Worm (Caenorhabditis elegans) whole organism, young adult: ENCODE results near the gene B0457.2.

Source experiments
- B0019.2 ChIP-seq: fragments of 200-800 bp; sonication (Bioruptor generic); conservative IDR thresholded peaks from 2 replicates; pipeline ENCODE4 v1.3.6; 2022; ENCODE audit warnings: missing genetic modification reagents, missing genetic modification characterization, missing compliant biosample characterization
- C06A6.2 ChIP-seq: fragments of 200-800 bp; sonication (Bioruptor generic); conservative IDR thresholded peaks from 2 replicates; pipeline ENCODE4 v1.3.6; 2022; ENCODE audit warnings: missing genetic modification characterization, missing compliant biosample characterization
- F10E7.11 ChIP-seq: sonication (generic microtip); optimal IDR thresholded peaks from 2 replicates; lab custom pipeline; 2017; ENCODE audit warnings: mild to moderate bottlenecking, missing genetic modification characterization, moderate library complexity, missing compliant biosample characterization
- F22D6.2 ChIP-seq: sonication (generic microtip); optimal IDR thresholded peaks from 2 replicates; lab custom pipeline; 2016; ENCODE audit warnings: mild to moderate bottlenecking, missing genetic modification characterization, missing compliant biosample characterization
- F39B2.1 ChIP-seq: fragments of 200-800 bp; sonication (Bioruptor generic); IDR thresholded peaks from 2 replicates; pipeline ENCODE4 v1.3.6; 2022; ENCODE audit warnings: missing genetic modification reagents, missing genetic modification characterization, missing compliant biosample characterization
- F49E8.2 ChIP-seq: sonication (generic microtip); optimal IDR thresholded peaks from 3 replicates; lab custom pipeline; 2017; ENCODE audit warnings: missing genetic modification characterization, mild to moderate bottlenecking, missing compliant biosample characterization, antibody characterized with exemption, moderate library complexity; ENCODE audit not compliant: insufficient read depth
- K11D2.4 ChIP-seq: fragments of 200-800 bp; sonication (Bioruptor generic); IDR thresholded peaks from 2 replicates; pipeline ENCODE4 v1.3.6; 2022; ENCODE audit warnings: missing genetic modification reagents, missing genetic modification characterization, missing compliant biosample characterization
- Y53G8AR.9 ChIP-seq: fragments of 200-800 bp; sonication (Bioruptor generic); conservative IDR thresholded peaks from 2 replicates; pipeline ENCODE4 v1.3.6; 2022; ENCODE audit warnings: missing genetic modification reagents, missing genetic modification characterization, missing compliant biosample characterization
- Y79H2A.3 ChIP-seq: fragments of 200-800 bp; sonication (Bioruptor generic); conservative IDR thresholded peaks from 2 replicates; pipeline ENCODE4 v1.3.6; 2022; ENCODE audit warnings: missing genetic modification reagents, missing genetic modification characterization, missing compliant biosample characterization
- akir-1 ChIP-seq: fragments of 200-800 bp; sonication (Bioruptor generic); optimal IDR thresholded peaks from 2 replicates; lab custom pipeline; 2018; ENCODE audit warnings: mild to moderate bottlenecking, missing genetic modification characterization, moderate library complexity, missing compliant biosample characterization
- ama-1 ChIP-seq, 3 experiments: fragments of 150-350 bp in 1 of 3; sonication (generic microtip) in 2 of 3; optimal IDR thresholded peaks; 2 replicates each; lab custom pipeline; 2014 to 2018; ENCODE audit warnings: missing biosample characterization in 2 of 3, missing genetic modification characterization in 2 of 3, missing genetic modification reagents in 2 of 3
- aptf-3 ChIP-seq: fragments of 200-800 bp; sonication (Bioruptor generic); IDR thresholded peaks from 2 replicates; pipeline ENCODE4 v1.3.6; 2022; ENCODE audit warnings: missing genetic modification characterization, missing compliant biosample characterization
- athp-1 ChIP-seq: sonication (generic microtip); optimal IDR thresholded peaks from 2 replicates; lab custom pipeline; 2017; ENCODE audit warnings: mild to moderate bottlenecking, missing genetic modification characterization, missing compliant biosample characterization
- cebp-1 ChIP-seq, 2 experiments: fragments of 200-800 bp in 1 of 2; sonication (Bioruptor generic) in 1 of 2; sonication (generic microtip) in 1 of 2; IDR thresholded peaks in 1 of 2; optimal IDR thresholded peaks in 1 of 2; 2 replicates each; pipeline versions ENCODE4 v1.3.6 to Lab custom; 2017 to 2022; ENCODE audit warnings: missing compliant biosample characterization in 2 of 2, missing genetic modification characterization in 2 of 2, mild to moderate bottlenecking in 1 of 2, missing genetic modification reagents in 1 of 2, moderate library complexity in 1 of 2
- ceh-100 ChIP-seq: fragments of 200-800 bp; sonication (Bioruptor generic); IDR thresholded peaks from 2 replicates; pipeline ENCODE4 v1.3.6; 2022; ENCODE audit warnings: missing genetic modification reagents, missing genetic modification characterization, missing compliant biosample characterization
- ceh-27 ChIP-seq: fragments of 200-800 bp; sonication (Bioruptor generic); optimal IDR thresholded peaks from 2 replicates; lab custom pipeline; 2018; ENCODE audit warnings: mild to moderate bottlenecking, missing genetic modification characterization, moderate library complexity, missing compliant biosample characterization
- ceh-40 ChIP-seq: fragments of 200-800 bp; sonication (Bioruptor generic); IDR thresholded peaks from 2 replicates; pipeline ENCODE4 v1.3.6; 2022; ENCODE audit warnings: missing genetic modification characterization, missing compliant biosample characterization
- ceh-91 ChIP-seq: fragments of 200-800 bp; sonication (Bioruptor generic); IDR thresholded peaks from 2 replicates; pipeline ENCODE4 v1.3.6; 2022; ENCODE audit warnings: missing genetic modification reagents, missing genetic modification characterization, missing compliant biosample characterization
- chd-7 ChIP-seq: sonication (generic microtip); optimal IDR thresholded peaks from 2 replicates; lab custom pipeline; 2016; ENCODE audit warnings: mild to moderate bottlenecking, missing genetic modification characterization, moderate library complexity, missing compliant biosample characterization
- die-1 ChIP-seq: sonication (generic microtip); optimal IDR thresholded peaks from 2 replicates; lab custom pipeline; 2016; ENCODE audit warnings: missing genotype, mild to moderate bottlenecking, missing genetic modification characterization, missing compliant biosample characterization
- dox-1 ChIP-seq: fragments of 200-800 bp; sonication (Bioruptor generic); IDR thresholded peaks from 2 replicates; pipeline ENCODE4 v1.3.6; 2022; ENCODE audit warnings: missing genetic modification reagents, missing genetic modification characterization, missing compliant biosample characterization
- efl-1 ChIP-seq: fragments of 150-350 bp; optimal IDR thresholded peaks from 2 replicates; lab custom pipeline; 2014; ENCODE audit warnings: missing biosample characterization, missing genetic modification reagents, missing genetic modification characterization
- ets-4 ChIP-seq: fragments of 200-800 bp; sonication (Bioruptor generic); optimal IDR thresholded peaks from 2 replicates; lab custom pipeline; 2018; ENCODE audit warnings: mild to moderate bottlenecking, missing genetic modification characterization, missing compliant biosample characterization
- fkh-3 ChIP-seq: sonication (generic microtip); optimal IDR thresholded peaks from 2 replicates; lab custom pipeline; 2016; ENCODE audit warnings: mild to moderate bottlenecking, missing genetic modification characterization, missing compliant biosample characterization
- hmg-20 ChIP-seq: fragments of 200-800 bp; sonication (Bioruptor generic); IDR thresholded peaks from 2 replicates; pipeline ENCODE4 v1.3.6; 2022; ENCODE audit warnings: missing genetic modification reagents, missing genetic modification characterization, missing compliant biosample characterization
- hsf-1 ChIP-seq: fragments of 200-800 bp; sonication (Bioruptor generic); IDR thresholded peaks from 2 replicates; pipeline ENCODE4 v1.3.6; 2022; ENCODE audit warnings: missing genetic modification reagents, missing genetic modification characterization, missing compliant biosample characterization
- lag-1 ChIP-seq: fragments of 200-800 bp; sonication (Bioruptor generic); IDR thresholded peaks from 2 replicates; pipeline ENCODE4 v1.3.6; 2022; ENCODE audit warnings: missing genetic modification reagents, missing genetic modification characterization, missing compliant biosample characterization
- lin-35 ChIP-seq, 3 experiments: fragments of 150-350 bp in 2 of 3; sonication (generic microtip) in 1 of 3; optimal IDR thresholded peaks; 2 replicates each; lab custom pipeline; 2014 to 2018; ENCODE audit warnings: missing biosample characterization in 3 of 3, missing genetic modification characterization in 3 of 3, missing genetic modification reagents in 3 of 3
- lin-54 ChIP-seq: fragments of 200-800 bp; sonication (Bioruptor generic); optimal IDR thresholded peaks from 2 replicates; lab custom pipeline; 2018; ENCODE audit warnings: mild to moderate bottlenecking, missing genetic modification characterization, missing compliant biosample characterization
- madf-10 ChIP-seq: sonication (generic microtip); optimal IDR thresholded peaks from 2 replicates; lab custom pipeline; 2016; ENCODE audit warnings: mild to moderate bottlenecking, missing genetic modification characterization, missing compliant biosample characterization
- mxl-1 ChIP-seq: sonication (generic microtip); optimal IDR thresholded peaks from 2 replicates; lab custom pipeline; 2016; ENCODE audit warnings: missing genetic modification characterization, missing compliant biosample characterization
- nfya-1 ChIP-seq: sonication (generic microtip); optimal IDR thresholded peaks from 2 replicates; lab custom pipeline; 2017; ENCODE audit warnings: antibody characterized with exemption, missing compliant biosample characterization, missing genetic modification characterization, borderline replicate concordance; ENCODE audit not compliant: insufficient read depth
- nfyb-1 ChIP-seq: fragments of 200-800 bp; sonication (Bioruptor generic); IDR thresholded peaks from 2 replicates; pipeline ENCODE4 v1.3.6; 2022; ENCODE audit warnings: missing genetic modification reagents, missing genetic modification characterization, missing compliant biosample characterization
- nhr-120 ChIP-seq: fragments of 200-800 bp; sonication (Bioruptor generic); IDR thresholded peaks from 2 replicates; pipeline ENCODE4 v1.3.6; 2022; ENCODE audit warnings: missing genetic modification characterization, missing compliant biosample characterization
- nhr-80 ChIP-seq: sonication (generic microtip); optimal IDR thresholded peaks from 2 replicates; lab custom pipeline; 2016; ENCODE audit warnings: missing genetic modification characterization, missing compliant biosample characterization
- pbrm-1 ChIP-seq: fragments of 200-800 bp; sonication (Bioruptor generic); IDR thresholded peaks from 2 replicates; pipeline ENCODE4 v1.3.6; 2022; ENCODE audit warnings: missing genetic modification reagents, missing genetic modification characterization, missing compliant biosample characterization
- rpc-1 ChIP-seq, 2 experiments: fragments of 150-350 bp in 1 of 2; sonication (generic microtip) in 1 of 2; optimal IDR thresholded peaks; 2 replicates each; lab custom pipeline; 2014 to 2018; ENCODE audit warnings: missing biosample characterization in 1 of 2, missing genetic modification characterization in 1 of 2, missing genetic modification reagents in 1 of 2, missing genotype in 1 of 2
- sdz-38 ChIP-seq: sonication (generic microtip); optimal IDR thresholded peaks from 2 replicates; lab custom pipeline; 2016; ENCODE audit warnings: missing genotype, missing genetic modification characterization, missing compliant biosample characterization
- snpc-1.1 ChIP-seq: sonication (generic microtip); optimal IDR thresholded peaks from 2 replicates; lab custom pipeline; 2017; ENCODE audit warnings: missing genetic modification characterization, mild to moderate bottlenecking, missing compliant biosample characterization, antibody characterized with exemption, moderate library complexity, missing genotype, missing genetic modification reagents; ENCODE audit not compliant: insufficient read depth
- snpc-4 ChIP-seq, 5 experiments: fragments of 150-350 bp in 1 of 5; sonication (generic microtip) in 4 of 5; optimal IDR thresholded peaks; 2 replicates each; lab custom pipeline; 2014 to 2018; ENCODE audit warnings: missing genetic modification characterization in 5 of 5, missing biosample characterization in 3 of 5, antibody characterized with exemption in 2 of 5, mild to moderate bottlenecking in 2 of 5, missing compliant biosample characterization in 2 of 5, missing genotype in 2 of 5, moderate library complexity in 2 of 5, missing genetic modification reagents in 1 of 5
- zfh-2 ChIP-seq: fragments of 200-800 bp; sonication (Bioruptor generic); conservative IDR thresholded peaks from 2 replicates; pipeline ENCODE4 v1.3.6; 2022; ENCODE audit warnings: missing genetic modification reagents, missing genetic modification characterization, missing compliant biosample characterization
- zim-3 ChIP-seq: sonication (generic microtip); optimal IDR thresholded peaks from 2 replicates; lab custom pipeline; 2017; ENCODE audit warnings: mild to moderate bottlenecking, missing genetic modification characterization, moderate library complexity, missing compliant biosample characterization
- ztf-18 ChIP-seq: sonication (generic microtip); optimal IDR thresholded peaks from 2 replicates; lab custom pipeline; 2016; ENCODE audit warnings: missing genotype, mild to moderate bottlenecking, missing genetic modification characterization, missing compliant biosample characterization
- ztf-3 ChIP-seq: fragments of 200-800 bp; sonication (Bioruptor generic); optimal IDR thresholded peaks from 2 replicates; lab custom pipeline; 2018; ENCODE audit warnings: mild to moderate bottlenecking, missing genetic modification characterization, missing compliant biosample characterization

Gene B0457.2

DNA sequence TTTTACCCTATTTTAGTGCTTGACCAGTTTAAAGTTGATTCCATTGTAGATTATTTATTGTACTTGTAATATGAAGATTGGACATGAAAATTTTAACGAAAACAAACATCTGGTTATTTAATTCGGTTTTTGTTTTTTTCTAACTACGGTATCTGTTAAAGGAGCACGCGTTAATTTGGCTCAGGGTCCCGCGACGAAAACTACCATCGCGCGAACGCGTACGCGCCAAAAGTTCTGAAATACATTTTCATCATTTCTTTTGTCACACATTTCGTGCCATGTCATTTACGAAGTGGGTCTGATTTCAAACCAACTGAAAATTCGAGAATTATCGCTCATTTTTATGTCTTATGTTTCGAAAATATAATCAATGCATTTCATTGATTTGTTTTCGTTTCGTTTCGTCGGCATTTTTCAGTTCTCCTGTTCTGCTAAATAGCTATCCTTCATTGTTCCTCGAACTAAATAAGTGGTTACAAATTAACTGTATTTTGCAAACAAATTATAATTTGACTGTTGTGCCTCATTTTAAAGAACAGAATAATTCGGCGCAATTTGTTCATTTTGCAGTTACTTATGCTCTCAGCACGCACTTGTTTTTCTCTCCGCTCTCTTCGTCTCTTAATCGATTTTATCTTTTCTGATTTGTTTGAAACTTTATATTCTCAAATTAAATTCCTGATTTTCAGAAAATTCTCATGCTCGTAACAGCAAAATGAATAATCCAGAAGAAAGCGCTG, 7.5 kb upstream of the B0457.2 start, which contains the start of gene T21B10.3 (continued):
- TF ChIP-seq snpc-4 (GFP tag; optimal IDR thresholded peaks at IDR 0.05; lab: Kevin White, UChicago) (peak; percentile 72), snpc-4 (tag; optimal IDR thresholded peaks at IDR 0.05; lab: Kevin White, UChicago) (peak; percentile 7 to 72 (median 65)), F39B2.1 (GFP tag; lab: Robert Waterston, UW) (0 out of 2 replicates have a peak, but pooled peaks have one; percentile 32), Y79H2A.3 (GFP tag; lab: Robert Waterston, UW) (peak; percentile 95), rpc-1 (optimal IDR thresholded peaks at IDR 0.05; lab: Kevin White, UChicago) (no peak), rpc-1 (tag; optimal IDR thresholded peaks at IDR 0.05; lab: Kevin White, UChicago) (peak; percentile 15), pbrm-1 (GFP tag; lab: Robert Waterston, UW) (peak; percentile 89), lag-1 (no peak), ceh-91 (GFP tag; lab: Robert Waterston, UW) (peak; percentile 97), ceh-27 (GFP tag; lab: Kevin White, UChicago) (no peak), ama-1 (optimal IDR thresholded peaks at IDR 0.05; lab: Kevin White, UChicago) (peak; percentile 84), ama-1 (GFP tag; optimal IDR thresholded peaks at IDR 0.05; lab: Kevin White, UChicago) (peak; percentile 55 to 83), zim-3 (tag; lab: Kevin White, UChicago) (peak; percentile 61), hsf-1 (GFP tag; lab: Robert Waterston, UW) (peak; percentile 91), lin-35 (GFP tag; optimal IDR thresholded peaks at IDR 0.05; lab: Kevin White, UChicago) (peak in 2 of 3 experiments; percentile 53 to 89), B0019.2 (GFP tag; lab: Robert Waterston, UW) (peak; percentile 89), C06A6.2 (GFP tag; lab: Robert Waterston, UW) (0 out of 2 replicates have a peak, but pooled peaks have one; percentile 39), mxl-1 (tag; lab: Kevin White, UChicago) (no peak), nfyb-1 (GFP tag; lab: Robert Waterston, UW) (peak; percentile 73; the same call in 1 of the 2 replicates), ceh-40 (GFP tag; lab: Robert Waterston, UW) (no peak), ets-4 (GFP tag; lab: Kevin White, UChicago) (peak; percentile 54), fkh-3 (tag; lab: Kevin White, UChicago) (no peak), madf-10 (tag; lab: Kevin White, UChicago) (peak; percentile 62), athp-1 (tag; lab: Kevin White, UChicago) (peak; percentile 90), dox-1 (GFP tag; lab: Robert Waterston, UW) (peak; percentile 97), zfh-2 (GFP tag; lab: Robert Waterston, UW) (no peak), cebp-1 (GFP tag; IDR thresholded peaks at IDR 0.05; lab: Robert Waterston, UW) (peak; percentile 30; the same call in 1 of the 2 replicates), cebp-1 (tag; optimal IDR thresholded peaks at IDR 0.05; lab: Kevin White, UChicago) (peak; percentile 68), ztf-18 (tag; lab: Kevin White, UChicago) (peak; percentile 49), hmg-20 (0 out of 2 replicates have a peak, but pooled peaks have one; percentile 31), F49E8.2 (tag; lab: Kevin White, UChicago) (peak; percentile 94), ztf-3 (no peak), die-1 (peak; percentile 68), efl-1 (GFP tag; lab: Kevin White, UChicago) (peak; percentile 99), ceh-100 (peak; percentile 60), snpc-1.1 (peak; percentile 61), nhr-120 (no peak), chd-7 (tag; lab: Kevin White, UChicago) (no peak), nhr-80 (tag; lab: Kevin White, UChicago) (peak; percentile 14), F10E7.11 (no peak), F22D6.2 (no peak), akir-1 (GFP tag; lab: Kevin White, UChicago) (no peak), nfya-1 (no peak), Y53G8AR.9 (GFP tag; lab: Robert Waterston, UW) (peak; percentile 96), sdz-38 (tag; lab: Kevin White, UChicago) (no peak), aptf-3 (GFP tag; lab: Robert Waterston, UW) (no peak), lin-54 (GFP tag; lab: Kevin White, UChicago) (peak; percentile 90), K11D2.4 (GFP tag; lab: Robert Waterston, UW) (peak; percentile 53; the same call in 1 of the 2 replicates)
